Worm (Caenorhabditis elegans): Measurements from ENCODE around the gene emg-1.

DNA sequence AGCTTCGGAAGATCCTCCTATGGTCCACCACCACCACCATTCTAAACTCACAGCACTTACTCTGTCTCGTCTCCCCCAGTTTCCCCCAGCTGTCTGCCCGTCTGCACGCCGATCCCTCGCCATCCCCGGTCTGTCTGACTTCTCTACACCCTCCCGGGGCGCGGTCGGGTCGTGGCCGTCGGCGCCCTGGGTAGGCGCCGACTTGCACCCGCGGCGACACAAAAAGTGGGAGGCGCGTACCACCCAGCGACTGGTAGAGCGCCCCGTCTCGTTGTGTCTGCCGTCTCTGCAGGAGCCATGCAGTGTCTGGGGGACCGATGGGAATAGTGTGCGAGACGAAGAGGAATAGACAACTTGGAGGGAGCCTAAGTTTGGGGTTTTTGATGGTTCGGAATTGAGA, 15.3 kb upstream of the emg-1 start:
- TF ChIP-seq ama-1 (optimal IDR thresholded peaks at IDR 0.05) (no peak), ceh-36 (tag; optimal IDR thresholded peaks at IDR 0.05) (no peak), pes-1 (GFP tag; IDR thresholded peaks at IDR 0.05) (no peak; the same call in 1 of the 2 replicates), hmbx-1 (tag; optimal IDR thresholded peaks at IDR 0.05) (no peak), flt-1 (GFP tag; IDR thresholded peaks at IDR 0.05) (0 out of 2 replicates have a peak, but pooled peaks have one; percentile 8), scrt-1 (GFP tag; IDR thresholded peaks at IDR 0.05) (no peak), ceh-13 (GFP tag; optimal IDR thresholded peaks at IDR 0.05) (no peak), aly-1 (tag; optimal IDR thresholded peaks at IDR 0.05) (peak; percentile 47), tbx-37 (GFP tag; conservative IDR thresholded peaks at IDR 0.05) (no peak), sea-1 (GFP tag; conservative IDR thresholded peaks at IDR 0.05) (no peak)

All from whole organism, early embryonic.